Worm (Caenorhabditis elegans) whole organism, young adult: ENCODE measurements around the gene EEED8.15.

Experiments used
- B0261.1 ChIP-seq: sonication (generic microtip); optimal IDR thresholded peaks from 2 replicates; lab custom pipeline; 2016; ENCODE audit warnings: mild to moderate bottlenecking, missing genetic modification characterization, moderate library complexity, missing compliant biosample characterization
- B0336.3 ChIP-seq: fragments of 200-800 bp; sonication (Bioruptor generic); IDR thresholded peaks from 2 replicates; pipeline ENCODE4 v1.3.6; 2022; ENCODE audit warnings: missing genetic modification characterization, missing compliant biosample characterization
- C06A6.2 ChIP-seq: fragments of 200-800 bp; sonication (Bioruptor generic); conservative IDR thresholded peaks from 2 replicates; pipeline ENCODE4 v1.3.6; 2022; ENCODE audit warnings: missing genetic modification characterization, missing compliant biosample characterization
- D2030.7 ChIP-seq: fragments of 200-800 bp; sonication (Bioruptor generic); IDR thresholded peaks from 2 replicates; pipeline ENCODE4 v1.3.6; 2022; ENCODE audit warnings: missing genetic modification reagents, missing genetic modification characterization, missing compliant biosample characterization
- F10E7.11 ChIP-seq: sonication (generic microtip); optimal IDR thresholded peaks from 2 replicates; lab custom pipeline; 2017; ENCODE audit warnings: mild to moderate bottlenecking, missing genetic modification characterization, moderate library complexity, missing compliant biosample characterization
- F39B2.1 ChIP-seq: fragments of 200-800 bp; sonication (Bioruptor generic); IDR thresholded peaks from 2 replicates; pipeline ENCODE4 v1.3.6; 2022; ENCODE audit warnings: missing genetic modification reagents, missing genetic modification characterization, missing compliant biosample characterization
- F57C9.4 ChIP-seq: sonication (generic microtip); optimal IDR thresholded peaks from 2 replicates; lab custom pipeline; 2017; ENCODE audit warnings: mild to moderate bottlenecking, missing genetic modification characterization, missing compliant biosample characterization
- T26A5.8 ChIP-seq: sonication (generic microtip); optimal IDR thresholded peaks from 2 replicates; lab custom pipeline; 2016; ENCODE audit warnings: missing genetic modification characterization, missing compliant biosample characterization
- Y53F4B.3 ChIP-seq: fragments of 200-800 bp; sonication (Bioruptor generic); IDR thresholded peaks from 2 replicates; pipeline ENCODE4 v1.3.6; 2022; ENCODE audit warnings: missing genetic modification reagents, missing genetic modification characterization, missing compliant biosample characterization
- Y53G8AR.9 ChIP-seq: fragments of 200-800 bp; sonication (Bioruptor generic); conservative IDR thresholded peaks from 2 replicates; pipeline ENCODE4 v1.3.6; 2022; ENCODE audit warnings: missing genetic modification reagents, missing genetic modification characterization, missing compliant biosample characterization
- Y79H2A.3 ChIP-seq: fragments of 200-800 bp; sonication (Bioruptor generic); conservative IDR thresholded peaks from 2 replicates; pipeline ENCODE4 v1.3.6; 2022; ENCODE audit warnings: missing genetic modification reagents, missing genetic modification characterization, missing compliant biosample characterization
- aptf-2 ChIP-seq: fragments of 200-800 bp; sonication (Bioruptor generic); conservative IDR thresholded peaks from 2 replicates; pipeline ENCODE4 v1.3.6; 2022; ENCODE audit warnings: missing genetic modification reagents, missing genetic modification characterization, missing compliant biosample characterization
- athp-1 ChIP-seq: sonication (generic microtip); optimal IDR thresholded peaks from 2 replicates; lab custom pipeline; 2017; ENCODE audit warnings: mild to moderate bottlenecking, missing genetic modification characterization, missing compliant biosample characterization
- bed-2 ChIP-seq: fragments of 200-800 bp; sonication (Bioruptor generic); IDR thresholded peaks from 2 replicates; pipeline ENCODE4 v1.3.6; 2022; ENCODE audit warnings: missing genetic modification reagents, missing genetic modification characterization, missing compliant biosample characterization
- ccch-3 ChIP-seq: fragments of 200-800 bp; sonication (Bioruptor generic); optimal IDR thresholded peaks from 2 replicates; lab custom pipeline; 2018; ENCODE audit warnings: mild to moderate bottlenecking, missing genetic modification characterization, missing compliant biosample characterization
- cebp-1 ChIP-seq, 2 experiments: fragments of 200-800 bp in 1 of 2; sonication (Bioruptor generic) in 1 of 2; sonication (generic microtip) in 1 of 2; IDR thresholded peaks in 1 of 2; optimal IDR thresholded peaks in 1 of 2; 2 replicates each; pipeline versions ENCODE4 v1.3.6 to Lab custom; 2017 to 2022; ENCODE audit warnings: missing compliant biosample characterization in 2 of 2, missing genetic modification characterization in 2 of 2, mild to moderate bottlenecking in 1 of 2, missing genetic modification reagents in 1 of 2, moderate library complexity in 1 of 2
- cebp-2 ChIP-seq: fragments of 200-800 bp; sonication (Bioruptor generic); IDR thresholded peaks from 2 replicates; pipeline ENCODE4 v1.3.6; 2022; ENCODE audit warnings: missing genetic modification characterization, missing compliant biosample characterization
- ceh-100 ChIP-seq: fragments of 200-800 bp; sonication (Bioruptor generic); IDR thresholded peaks from 2 replicates; pipeline ENCODE4 v1.3.6; 2022; ENCODE audit warnings: missing genetic modification reagents, missing genetic modification characterization, missing compliant biosample characterization
- ceh-79 ChIP-seq: sonication (generic microtip); optimal IDR thresholded peaks from 2 replicates; lab custom pipeline; 2017; ENCODE audit warnings: mild to moderate bottlenecking, missing genetic modification characterization, missing compliant biosample characterization
- chd-7 ChIP-seq: sonication (generic microtip); optimal IDR thresholded peaks from 2 replicates; lab custom pipeline; 2016; ENCODE audit warnings: mild to moderate bottlenecking, missing genetic modification characterization, moderate library complexity, missing compliant biosample characterization
- dpl-1 ChIP-seq: fragments of 150-350 bp; optimal IDR thresholded peaks from 2 replicates; lab custom pipeline; 2014; ENCODE audit warnings: missing biosample characterization, missing genetic modification reagents, missing genetic modification characterization
- efl-1 ChIP-seq: fragments of 150-350 bp; optimal IDR thresholded peaks from 2 replicates; lab custom pipeline; 2014; ENCODE audit warnings: missing biosample characterization, missing genetic modification reagents, missing genetic modification characterization
- gei-17 ChIP-seq: fragments of 200-800 bp; sonication (Bioruptor generic); optimal IDR thresholded peaks from 2 replicates; lab custom pipeline; 2018; ENCODE audit warnings: mild to moderate bottlenecking, missing genetic modification characterization, missing compliant biosample characterization
- hlh-12 ChIP-seq: sonication (generic microtip); optimal IDR thresholded peaks from 2 replicates; lab custom pipeline; 2016; ENCODE audit warnings: missing genetic modification characterization, missing compliant biosample characterization
- hmg-20 ChIP-seq: fragments of 200-800 bp; sonication (Bioruptor generic); IDR thresholded peaks from 2 replicates; pipeline ENCODE4 v1.3.6; 2022; ENCODE audit warnings: missing genetic modification reagents, missing genetic modification characterization, missing compliant biosample characterization
- lin-26 ChIP-seq: fragments of 200-800 bp; sonication (Bioruptor generic); IDR thresholded peaks from 2 replicates; pipeline ENCODE4 v1.3.6; 2022; ENCODE audit warnings: missing genetic modification reagents, missing genetic modification characterization, missing compliant biosample characterization
- lir-1 ChIP-seq: fragments of 200-800 bp; sonication (Bioruptor generic); conservative IDR thresholded peaks from 2 replicates; pipeline ENCODE4 v1.3.6; 2022; ENCODE audit warnings: missing genetic modification reagents, missing genetic modification characterization, missing compliant biosample characterization
- lsl-1 ChIP-seq: fragments of 200-800 bp; sonication (Bioruptor generic); optimal IDR thresholded peaks from 2 replicates; lab custom pipeline; 2018; ENCODE audit warnings: mild to moderate bottlenecking, missing genetic modification characterization, moderate library complexity, missing compliant biosample characterization
- madf-10 ChIP-seq: sonication (generic microtip); optimal IDR thresholded peaks from 2 replicates; lab custom pipeline; 2016; ENCODE audit warnings: mild to moderate bottlenecking, missing genetic modification characterization, missing compliant biosample characterization
- madf-3 ChIP-seq: fragments of 200-800 bp; sonication (Bioruptor generic); IDR thresholded peaks from 2 replicates; pipeline ENCODE4 v1.3.6; 2022; ENCODE audit warnings: missing genetic modification reagents, missing genetic modification characterization, missing compliant biosample characterization
- mes-4 ChIP-seq: sonication (generic microtip); optimal IDR thresholded peaks from 2 replicates; lab custom pipeline; 2016; ENCODE audit warnings: missing genotype, missing genetic modification characterization, missing compliant biosample characterization
- mxl-1 ChIP-seq: sonication (generic microtip); optimal IDR thresholded peaks from 2 replicates; lab custom pipeline; 2016; ENCODE audit warnings: missing genetic modification characterization, missing compliant biosample characterization
- nfya-1 ChIP-seq: sonication (generic microtip); optimal IDR thresholded peaks from 2 replicates; lab custom pipeline; 2017; ENCODE audit warnings: antibody characterized with exemption, missing compliant biosample characterization, missing genetic modification characterization, borderline replicate concordance; ENCODE audit not compliant: insufficient read depth
- nfyb-1 ChIP-seq: fragments of 200-800 bp; sonication (Bioruptor generic); IDR thresholded peaks from 2 replicates; pipeline ENCODE4 v1.3.6; 2022; ENCODE audit warnings: missing genetic modification reagents, missing genetic modification characterization, missing compliant biosample characterization
- nhr-179 ChIP-seq: sonication (generic microtip); optimal IDR thresholded peaks from 2 replicates; lab custom pipeline; 2016; ENCODE audit warnings: mild to moderate bottlenecking, missing genetic modification characterization, missing compliant biosample characterization
- nhr-27 ChIP-seq: fragments of 200-800 bp; sonication (Bioruptor generic); optimal IDR thresholded peaks from 2 replicates; lab custom pipeline; 2018; ENCODE audit warnings: mild to moderate bottlenecking, missing genetic modification characterization, moderate library complexity, missing compliant biosample characterization
- rcor-1 ChIP-seq: fragments of 200-800 bp; sonication (Bioruptor generic); IDR thresholded peaks from 2 replicates; pipeline ENCODE4 v1.3.6; 2022; ENCODE audit warnings: missing genetic modification reagents, missing genetic modification characterization, missing compliant biosample characterization
- sdz-38 ChIP-seq: sonication (generic microtip); optimal IDR thresholded peaks from 2 replicates; lab custom pipeline; 2016; ENCODE audit warnings: missing genotype, missing genetic modification characterization, missing compliant biosample characterization
- sea-2 ChIP-seq: fragments of 200-800 bp; sonication (Bioruptor generic); IDR thresholded peaks from 2 replicates; pipeline ENCODE4 v1.3.6; 2022; ENCODE audit warnings: missing genetic modification characterization, missing compliant biosample characterization
- snpc-1.1 ChIP-seq: sonication (generic microtip); optimal IDR thresholded peaks from 2 replicates; lab custom pipeline; 2017; ENCODE audit warnings: missing genetic modification characterization, mild to moderate bottlenecking, missing compliant biosample characterization, antibody characterized with exemption, moderate library complexity, missing genotype, missing genetic modification reagents; ENCODE audit not compliant: insufficient read depth
- tbp1 ChIP-seq: fragments of 200-800 bp; sonication (Bioruptor generic); optimal IDR thresholded peaks from 2 replicates; lab custom pipeline; 2018; ENCODE audit warnings: mild to moderate bottlenecking, missing genetic modification characterization, missing compliant biosample characterization
- unc-130 ChIP-seq: sonication (generic microtip); optimal IDR thresholded peaks from 2 replicates; lab custom pipeline; 2016; ENCODE audit warnings: missing genetic modification reagents, missing genetic modification characterization, missing compliant biosample characterization
- xnd-1 ChIP-seq: sonication (generic microtip); optimal IDR thresholded peaks from 2 replicates; lab custom pipeline; 2016; ENCODE audit warnings: missing genotype, missing genetic modification reagents, missing genetic modification characterization, missing compliant biosample characterization
- zim-3 ChIP-seq: sonication (generic microtip); optimal IDR thresholded peaks from 2 replicates; lab custom pipeline; 2017; ENCODE audit warnings: mild to moderate bottlenecking, missing genetic modification characterization, moderate library complexity, missing compliant biosample characterization
- ztf-22 ChIP-seq: fragments of 200-800 bp; sonication (Bioruptor generic); optimal IDR thresholded peaks from 2 replicates; lab custom pipeline; 2018; ENCODE audit warnings: mild to moderate bottlenecking, missing genetic modification characterization, moderate library complexity, missing compliant biosample characterization
- ztf-28 ChIP-seq: fragments of 200-800 bp; sonication (Bioruptor generic); IDR thresholded peaks from 2 replicates; pipeline ENCODE4 v1.3.6; 2022; ENCODE audit warnings: missing genetic modification reagents, missing genetic modification characterization, missing compliant biosample characterization
- ztf-3 ChIP-seq: fragments of 200-800 bp; sonication (Bioruptor generic); optimal IDR thresholded peaks from 2 replicates; lab custom pipeline; 2018; ENCODE audit warnings: mild to moderate bottlenecking, missing genetic modification characterization, missing compliant biosample characterization

The EEED8.15 gene

ce11 chrII:5453547-5453946, 34.5 kb downstream of the EEED8.15 start, which contains the start of gene dhs-5:
Gene dhs-5, plus strand, starts transcription at chrII:5453847.
- TF ChIP-seq Y53F4B.3: no peak
- TF ChIP-seq nfyb-1 (GFP tag; lab: Robert Waterston, UW): no peak
- TF ChIP-seq ztf-28 (GFP tag; lab: Robert Waterston, UW): no peak
- no peak for TF ChIP-seq ccch-3 (GFP tag; lab: Kevin White, UChicago)
- TF ChIP-seq nhr-27: no peak
- TF ChIP-seq athp-1: no peak
- TF ChIP-seq mxl-1: no peak
- TF ChIP-seq Y53G8AR.9: no peak
- no peak for TF ChIP-seq cebp-2 (GFP tag; lab: Robert Waterston, UW)
- TF ChIP-seq bed-2 (GFP tag; lab: Robert Waterston, UW): no peak
- TF ChIP-seq nfya-1 (tag; lab: Kevin White, UChicago): no peak
- no peak for TF ChIP-seq sea-2
- no peak for TF ChIP-seq Y79H2A.3
- TF ChIP-seq xnd-1 (tag; lab: Kevin White, UChicago): no peak
- no peak for TF ChIP-seq aptf-2 (GFP tag; lab: Robert Waterston, UW)
- TF ChIP-seq lin-26: no peak

ce11 chrII:5455650-5456355, 36.8 kb downstream of the EEED8.15 start, which contains the start of gene daz-1:
Gene daz-1, plus strand, starts transcription at chrII:5456305.
- TF ChIP-seq madf-3 (GFP tag; lab: Robert Waterston, UW) (no peak), chd-7 (tag; lab: Kevin White, UChicago) (no peak), T26A5.8 (tag; lab: Kevin White, UChicago) (no peak), ztf-3 (GFP tag; lab: Kevin White, UChicago) (no peak), B0336.3 (GFP tag; lab: Robert Waterston, UW) (no peak), hlh-12 (tag; lab: Kevin White, UChicago) (no peak), C06A6.2 (GFP tag; lab: Robert Waterston, UW) (no peak), ceh-100 (GFP tag; lab: Robert Waterston, UW) (no peak), cebp-1 (GFP tag; IDR thresholded peaks at IDR 0.05; lab: Robert Waterston, UW) (no peak), cebp-1 (tag; optimal IDR thresholded peaks at IDR 0.05; lab: Kevin White, UChicago) (no peak), aptf-2 (GFP tag; lab: Robert Waterston, UW) (no peak), rcor-1 (GFP tag; lab: Robert Waterston, UW) (peak; percentile 46; the same call in 1 of the 2 replicates), gei-17 (no peak), madf-10 (tag; lab: Kevin White, UChicago) (no peak), B0261.1 (tag; lab: Kevin White, UChicago) (no peak), lsl-1 (GFP tag; lab: Kevin White, UChicago) (peak; percentile 93), dpl-1 (GFP tag; lab: Kevin White, UChicago) (peak; percentile 81), F10E7.11 (tag; lab: Kevin White, UChicago) (no peak), hmg-20 (no peak), unc-130 (GFP tag; lab: Kevin White, UChicago) (no peak), nfya-1 (tag; lab: Kevin White, UChicago) (no peak), nhr-179 (tag; lab: Kevin White, UChicago) (no peak), nfyb-1 (GFP tag; lab: Robert Waterston, UW) (no peak), nhr-27 (no peak), tbp1 (GFP tag; lab: Kevin White, UChicago) (no peak), ceh-79 (no peak), F57C9.4 (no peak), snpc-1.1 (tag; lab: Kevin White, UChicago) (no peak), sdz-38 (tag; lab: Kevin White, UChicago) (no peak), Y53G8AR.9 (no peak), D2030.7 (peak; percentile 44), ztf-28 (GFP tag; lab: Robert Waterston, UW) (no peak), ztf-22 (GFP tag; lab: Kevin White, UChicago) (no peak), zim-3 (tag; lab: Kevin White, UChicago) (no peak), mes-4 (tag; lab: Kevin White, UChicago) (no peak), efl-1 (peak; percentile 95), F39B2.1 (GFP tag; lab: Robert Waterston, UW) (no peak), lir-1 (GFP tag; lab: Robert Waterston, UW) (no peak)
